Worm (Caenorhabditis elegans) whole organism, L4 larva: ENCODE data around the gene cct-1.

Experiments
- R02D3.7 ChIP-seq: fragments of 150-350 bp; sonication (generic microtip); optimal IDR thresholded peaks from 3 replicates; lab custom pipeline; 2014; ENCODE audit warnings: missing biosample characterization, missing genetic modification characterization
- attf-4 ChIP-seq: sonication (generic microtip); optimal IDR thresholded peaks from 3 replicates; lab custom pipeline; 2017; ENCODE audit warnings: missing biosample characterization, missing genetic modification characterization
- fos-1 ChIP-seq: fragments of 150-350 bp; optimal IDR thresholded peaks from 2 replicates; lab custom pipeline; 2014; ENCODE audit warnings: missing biosample characterization, missing genetic modification characterization
- hif-1 ChIP-seq, 2 experiments: sonication (generic microtip); optimal IDR thresholded peaks; 2 replicates each; lab custom pipeline; 2016 to 2017; ENCODE audit warnings: missing compliant biosample characterization in 2 of 2, missing genetic modification characterization in 2 of 2, missing genetic modification reagents in 2 of 2, missing genotype in 2 of 2, mild to moderate bottlenecking in 1 of 2
- lir-3 ChIP-seq: sonication (generic microtip); optimal IDR thresholded peaks from 2 replicates; lab custom pipeline; 2016; ENCODE audit warnings: mild to moderate bottlenecking, missing genetic modification characterization, missing compliant biosample characterization
- nhr-11 ChIP-seq: fragments of 150-350 bp; optimal IDR thresholded peaks from 2 replicates; lab custom pipeline; 2014; ENCODE audit warnings: missing biosample characterization, missing genetic modification characterization
- nhr-237 ChIP-seq: sonication (generic microtip); optimal IDR thresholded peaks from 2 replicates; lab custom pipeline; 2017; ENCODE audit warnings: missing biosample characterization, missing genetic modification characterization
- pqm-1 ChIP-seq: sonication (generic microtip); optimal IDR thresholded peaks from 2 replicates; lab custom pipeline; 2017; ENCODE audit warnings: missing biosample characterization, missing genetic modification characterization
- skn-1 ChIP-seq: fragments of 150-350 bp; optimal IDR thresholded peaks from 2 replicates; lab custom pipeline; 2014; ENCODE audit warnings: missing biosample characterization, missing genetic modification characterization
- snpc-4 ChIP-seq: fragments of 150-350 bp; optimal IDR thresholded peaks from 2 replicates; lab custom pipeline; 2014; ENCODE audit warnings: missing biosample characterization, missing genetic modification characterization
- unc-130 ChIP-seq: sonication (generic microtip); optimal IDR thresholded peaks from 2 replicates; lab custom pipeline; 2016; ENCODE audit warnings: missing genetic modification reagents, missing genetic modification characterization, missing compliant biosample characterization

DNA sequence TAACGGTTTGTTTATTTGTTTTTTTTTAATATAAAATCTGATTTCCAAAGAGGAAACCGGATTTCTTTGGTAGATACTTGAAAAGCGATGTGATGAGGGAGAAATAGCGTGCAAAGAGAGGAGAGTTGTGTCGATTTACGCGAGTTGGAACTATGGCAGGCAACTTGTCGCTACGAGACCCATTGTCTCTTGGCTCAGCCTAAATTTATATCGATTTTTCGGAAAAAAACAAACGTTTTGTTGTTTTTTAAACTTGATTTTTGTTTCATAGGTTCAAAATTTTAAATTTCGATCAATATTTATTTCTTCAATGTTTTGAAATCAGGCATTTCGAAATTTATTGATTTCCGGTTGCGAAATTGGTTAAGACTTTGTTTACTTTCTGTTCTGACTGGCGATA, 31.2 kb downstream of the cct-1 start, which contains the start of gene M110.3:
- TF ChIP-seq hif-1 (tag; optimal IDR thresholded peaks at IDR 0.05; lab: Kevin White, UChicago) (no peak), attf-4 (tag; lab: Kevin White, UChicago) (no peak), R02D3.7 (tag; lab: Kevin White, UChicago) (peak; percentile 76), nhr-11 (tag; lab: Kevin White, UChicago) (no peak), snpc-4 (tag; lab: Kevin White, UChicago) (no peak), lir-3 (tag; lab: Kevin White, UChicago) (no peak), fos-1 (tag; lab: Kevin White, UChicago) (no peak), skn-1 (tag; lab: Kevin White, UChicago) (no peak), pqm-1 (no peak), nhr-237 (tag; lab: Kevin White, UChicago) (no peak), unc-130 (GFP tag; lab: Kevin White, UChicago) (peak; percentile 23)
